Fruit fly (Drosophila melanogaster) whole organism, embryonic: ENCODE data around the gene CG3337.

ENCODE experiments used
- Asciz ChIP-seq: fragments of 200-800 bp; sonication (Bioruptor generic); optimal IDR thresholded peaks from 2 replicates; lab custom pipeline; 2017; ENCODE audit warnings: missing biosample characterization, mild to moderate bottlenecking, missing genetic modification characterization, missing genetic modification reagents
- B-H2 ChIP-seq: fragments of 200-800 bp; sonication (Bioruptor generic); optimal IDR thresholded peaks from 2 replicates; lab custom pipeline; 2018; ENCODE audit warnings: missing biosample characterization, mild to moderate bottlenecking, missing genetic modification characterization
- CG10565 ChIP-seq: fragments of 200-800 bp; sonication (Bioruptor generic); optimal IDR thresholded peaks from 3 replicates; lab custom pipeline; 2016; ENCODE audit warnings: missing biosample characterization, mild to moderate bottlenecking, missing genetic modification characterization
- CG10654 ChIP-seq: fragments of 200-800 bp; sonication (Bioruptor generic); optimal IDR thresholded peaks from 2 replicates; lab custom pipeline; 2016; ENCODE audit warnings: missing biosample characterization, missing genetic modification characterization
- CG11696 ChIP-seq: fragments of 200-800 bp; sonication (Bioruptor generic); IDR thresholded peaks from 2 replicates; pipeline ENCODE4 v1.3.6; 2022; ENCODE audit warnings: missing biosample characterization, missing genetic modification characterization
- CG11723 ChIP-seq: fragments of 200-800 bp; sonication (Bioruptor generic); optimal IDR thresholded peaks from 2 replicates; lab custom pipeline; 2017; ENCODE audit warnings: missing biosample characterization, mild to moderate bottlenecking, missing genetic modification characterization
- CG12391 ChIP-seq: fragments of 200-800 bp; sonication (Bioruptor generic); optimal IDR thresholded peaks from 3 replicates; lab custom pipeline; 2018; ENCODE audit warnings: missing biosample characterization, mild to moderate bottlenecking, missing genetic modification characterization, moderate library complexity
- CG14667 ChIP-seq: fragments of 200-800 bp; sonication (Bioruptor generic); IDR thresholded peaks from 2 replicates; pipeline ENCODE4 v1.3.6; 2022; ENCODE audit warnings: missing biosample characterization, missing genetic modification characterization
- CG15269 ChIP-seq: fragments of 200-800 bp; sonication (Bioruptor generic); optimal IDR thresholded peaks from 2 replicates; lab custom pipeline; 2018; ENCODE audit warnings: missing biosample characterization, mild to moderate bottlenecking, missing genetic modification characterization, moderate library complexity
- CG1832 ChIP-seq: fragments of 200-800 bp; sonication (Bioruptor generic); optimal IDR thresholded peaks from 2 replicates; lab custom pipeline; 2017; ENCODE audit warnings: missing biosample characterization, mild to moderate bottlenecking, missing genetic modification characterization, inconsistent platforms
- CG2120 ChIP-seq: fragments of 200-800 bp; sonication (Bioruptor generic); optimal IDR thresholded peaks from 3 replicates; lab custom pipeline; 2016; ENCODE audit warnings: missing biosample characterization, missing genetic modification characterization
- CG3995 ChIP-seq: fragments of 200-800 bp; sonication (Bioruptor generic); optimal IDR thresholded peaks from 3 replicates; lab custom pipeline; 2016; ENCODE audit warnings: missing biosample characterization, missing genetic modification characterization
- CG43689 ChIP-seq: fragments of 200-800 bp; sonication (Bioruptor generic); IDR thresholded peaks from 2 replicates; pipeline ENCODE4 v1.3.6; 2022; ENCODE audit warnings: missing biosample characterization, missing genetic modification characterization
- CG4820 ChIP-seq: fragments of 200-800 bp; sonication (Bioruptor generic); optimal IDR thresholded peaks from 3 replicates; lab custom pipeline; 2016; ENCODE audit warnings: missing biosample characterization, missing genetic modification characterization
- CG6272 ChIP-seq: fragments of 200-800 bp; sonication (Bioruptor generic); IDR thresholded peaks from 2 replicates; pipeline ENCODE4 v1.3.6; 2022; ENCODE audit warnings: missing biosample characterization, missing genetic modification characterization
- CG6765 ChIP-seq: fragments of 200-800 bp; sonication (Bioruptor generic); optimal IDR thresholded peaks from 3 replicates; lab custom pipeline; 2017; ENCODE audit warnings: missing biosample characterization, mild to moderate bottlenecking, missing genetic modification characterization
- CG7839 ChIP-seq: fragments of 200-800 bp; sonication (Bioruptor generic); optimal IDR thresholded peaks from 3 replicates; lab custom pipeline; 2018; ENCODE audit warnings: missing biosample characterization, mild to moderate bottlenecking, missing genetic modification characterization, moderate library complexity
- CG9797 ChIP-seq: fragments of 200-800 bp; sonication (Bioruptor generic); optimal IDR thresholded peaks from 3 replicates; lab custom pipeline; 2018; ENCODE audit warnings: missing biosample characterization, mild to moderate bottlenecking, missing genetic modification characterization
- CG9876 ChIP-seq: fragments of 200-800 bp; sonication (Bioruptor generic); optimal IDR thresholded peaks from 2 replicates; lab custom pipeline; 2016; ENCODE audit warnings: missing biosample characterization, missing genetic modification characterization
- ERR ChIP-seq: fragments of 200-800 bp; sonication (Bioruptor generic); optimal IDR thresholded peaks from 2 replicates; lab custom pipeline; 2016; ENCODE audit warnings: missing biosample characterization, missing genetic modification characterization
- Hr3 ChIP-seq: fragments of 200-800 bp; sonication (Bioruptor generic); optimal IDR thresholded peaks from 3 replicates; lab custom pipeline; 2016; ENCODE audit warnings: missing biosample characterization, missing genetic modification characterization
- Neu2 ChIP-seq: fragments of 200-800 bp; sonication (Bioruptor generic); optimal IDR thresholded peaks from 3 replicates; lab custom pipeline; 2016; ENCODE audit warnings: missing biosample characterization, missing genetic modification characterization, borderline replicate concordance
- NfI ChIP-seq: fragments of 200-800 bp; sonication (Bioruptor generic); optimal IDR thresholded peaks from 3 replicates; lab custom pipeline; 2018; ENCODE audit warnings: missing biosample characterization, mild to moderate bottlenecking, missing genetic modification characterization, moderate library complexity
- Oaz ChIP-seq: fragments of 200-800 bp; sonication (Bioruptor generic); IDR thresholded peaks from 2 replicates; pipeline ENCODE4 v1.3.6; 2022; ENCODE audit warnings: missing biosample characterization, missing genetic modification characterization
- Optix ChIP-seq: fragments of 200-800 bp; sonication (Bioruptor generic); IDR thresholded peaks from 3 replicates; pipeline ENCODE4 v1.3.6; 2022; ENCODE audit warnings: missing biosample characterization, missing genetic modification characterization
- Poxn ChIP-seq: fragments of 200-800 bp; sonication (Bioruptor generic); IDR thresholded peaks from 2 replicates; pipeline ENCODE4 v1.3.6; 2022; ENCODE audit warnings: missing biosample characterization, missing genetic modification characterization
- Six4 ChIP-seq: fragments of 200-800 bp; sonication (Bioruptor generic); optimal IDR thresholded peaks from 2 replicates; lab custom pipeline; 2016; ENCODE audit warnings: missing biosample characterization, missing genetic modification characterization
- Trl ChIP-seq, 3 experiments: fragments of >200 bp in 2 of 3; fragments of 200-800 bp in 1 of 3; sonication (Bioruptor generic) in 1 of 3; optimal IDR thresholded peaks; 2 replicates in 1 of 3; 3 replicates in 2 of 3; lab custom pipeline; 2016 to 2017; ENCODE audit warnings: missing biosample characterization in 1 of 3, missing genetic modification characterization in 1 of 3
- Xbp1 ChIP-seq: fragments of 200-800 bp; sonication (Bioruptor generic); optimal IDR thresholded peaks from 3 replicates; lab custom pipeline; 2016; ENCODE audit warnings: missing biosample characterization, mild to moderate bottlenecking, missing genetic modification characterization
- abd-A ChIP-seq: fragments of 200-800 bp; sonication (Bioruptor generic); optimal IDR thresholded peaks from 3 replicates; lab custom pipeline; 2019; ENCODE audit warnings: missing biosample characterization, mild to moderate bottlenecking, missing genetic modification characterization, moderate library complexity
- amos ChIP-seq: fragments of 200-800 bp; sonication (Bioruptor generic); IDR thresholded peaks from 2 replicates; pipeline ENCODE4 v1.3.6; 2022; ENCODE audit warnings: missing biosample characterization, missing genetic modification characterization; ENCODE audit not compliant: partially characterized antibody
- cwo ChIP-seq: fragments of 200-800 bp; sonication (Bioruptor generic); optimal IDR thresholded peaks from 3 replicates; lab custom pipeline; 2017; ENCODE audit warnings: missing biosample characterization, missing genetic modification characterization, mild to moderate bottlenecking, moderate library complexity, missing genetic modification reagents
- dpn ChIP-seq, 2 experiments: fragments of 200-800 bp; sonication (Bioruptor generic); optimal IDR thresholded peaks; 3 replicates each; lab custom pipeline; 2016; ENCODE audit warnings: missing biosample characterization in 2 of 2, missing genetic modification characterization in 2 of 2
- esg ChIP-seq: fragments of 200-800 bp; sonication (Bioruptor generic); conservative IDR thresholded peaks from 2 replicates; pipeline ENCODE4 v1.3.6; 2022; ENCODE audit warnings: missing biosample characterization, missing genetic modification characterization
- eyg ChIP-seq: fragments of 200-800 bp; sonication (Bioruptor generic); optimal IDR thresholded peaks from 3 replicates; lab custom pipeline; 2016; ENCODE audit warnings: missing biosample characterization, missing genetic modification characterization
- fd96Cb ChIP-seq: fragments of 200-800 bp; sonication (Bioruptor generic); optimal IDR thresholded peaks from 2 replicates; lab custom pipeline; 2018; ENCODE audit warnings: missing biosample characterization, mild to moderate bottlenecking, missing genetic modification characterization, moderate library complexity
- gcm ChIP-seq: fragments of 200-800 bp; sonication (Bioruptor generic); optimal IDR thresholded peaks from 2 replicates; lab custom pipeline; 2019; ENCODE audit warnings: missing biosample characterization, mild to moderate bottlenecking, missing genetic modification characterization, moderate library complexity
- gt ChIP-seq: fragments of 200-800 bp; sonication (Bioruptor generic); IDR thresholded peaks from 2 replicates; pipeline ENCODE4 v1.3.6; 2022; ENCODE audit warnings: missing biosample characterization, missing genetic modification characterization
- ham ChIP-seq: fragments of 200-800 bp; sonication (Bioruptor generic); IDR thresholded peaks from 2 replicates; pipeline ENCODE4 v1.3.6; 2022; ENCODE audit warnings: missing biosample characterization, missing genetic modification characterization
- ind ChIP-seq: fragments of 200-800 bp; sonication (Bioruptor generic); optimal IDR thresholded peaks from 3 replicates; lab custom pipeline; 2016; ENCODE audit warnings: missing biosample characterization, missing genetic modification characterization
- insv ChIP-seq, 2 experiments: fragments of 200-800 bp; sonication (Bioruptor generic); optimal IDR thresholded peaks; 3 replicates each; lab custom pipeline; 2016 to 2018; ENCODE audit warnings: missing biosample characterization in 2 of 2, missing genetic modification characterization in 2 of 2
- kah ChIP-seq: fragments of 200-800 bp; sonication (Bioruptor generic); optimal IDR thresholded peaks from 2 replicates; lab custom pipeline; 2018; ENCODE audit warnings: missing biosample characterization, mild to moderate bottlenecking, missing genetic modification characterization
- oc ChIP-seq: fragments of 200-800 bp; sonication (Bioruptor generic); optimal IDR thresholded peaks from 2 replicates; lab custom pipeline; 2018; ENCODE audit warnings: missing biosample characterization, mild to moderate bottlenecking, missing genetic modification characterization, moderate library complexity
- org-1 ChIP-seq: fragments of 200-800 bp; sonication (Bioruptor generic); optimal IDR thresholded peaks from 2 replicates; lab custom pipeline; 2017; ENCODE audit warnings: missing biosample characterization, missing genetic modification characterization
- pfk ChIP-seq: fragments of 200-800 bp; sonication (Bioruptor generic); optimal IDR thresholded peaks from 2 replicates; lab custom pipeline; 2018; ENCODE audit warnings: missing biosample characterization, mild to moderate bottlenecking, missing genetic modification characterization, moderate library complexity
- row ChIP-seq: fragments of 200-800 bp; sonication (Bioruptor generic); IDR thresholded peaks from 3 replicates; pipeline ENCODE4 v1.3.6; 2022; ENCODE audit warnings: missing biosample characterization, missing genetic modification characterization
- sens ChIP-seq: fragments of 200-800 bp; sonication (Bioruptor generic); peaks from one replicate; lab custom pipeline; 2016; ENCODE audit warnings: missing biosample characterization, missing genetic modification characterization
- tin ChIP-seq: fragments of 200-800 bp; sonication (Bioruptor generic); optimal IDR thresholded peaks from 3 replicates; lab custom pipeline; 2016; ENCODE audit warnings: missing biosample characterization, missing genetic modification characterization
- zen ChIP-seq: fragments of 200-800 bp; sonication (Bioruptor generic); optimal IDR thresholded peaks from 3 replicates; lab custom pipeline; 2018; ENCODE audit warnings: missing biosample characterization, mild to moderate bottlenecking, missing genetic modification characterization, moderate library complexity
- zfh1 ChIP-seq: fragments of 200-800 bp; sonication (Bioruptor generic); IDR thresholded peaks from 3 replicates; pipeline ENCODE4 v1.3.6; 2022; ENCODE audit warnings: missing biosample characterization, missing genetic modification characterization

The CG3337 gene

dm6 chr3R:21195210-21195967 lies 28.0 kb downstream of the CG3337 start (continued):
- TF ChIP-seq CG11723 (GFP tag; lab: Kevin White, UChicago) (no peak), CG14667 (GFP tag; lab: Robert Waterston, UW) (no peak), NfI (no peak), Six4 (GFP tag; lab: Kevin White, UChicago) (no peak), kah (no peak), gt (GFP tag; lab: Robert Waterston, UW) (no peak), esg (peak; percentile 7; the same call in 1 of the 2 replicates), org-1 (no peak), Poxn (no peak), CG3995 (GFP tag; lab: Kevin White, UChicago) (no peak), Trl (optimal IDR thresholded peaks at IDR 0.05; lab: Kevin White, UChicago) (no peak), Trl (GFP tag; optimal IDR thresholded peaks at IDR 0.05; lab: Kevin White, UChicago) (no peak), dpn (GFP tag; optimal IDR thresholded peaks at IDR 0.05; lab: Kevin White, UChicago) (no peak), sens (GFP tag; lab: Kevin White, UChicago) (peak; percentile 78), insv (GFP tag; optimal IDR thresholded peaks at IDR 0.05; lab: Kevin White, UChicago) (no peak), pfk (GFP tag; lab: Kevin White, UChicago) (no peak), row (GFP tag; lab: Robert Waterston, UW) (peak; percentile 38), CG12391 (no peak), ham (GFP tag; lab: Robert Waterston, UW) (no peak), CG11696 (GFP tag; lab: Robert Waterston, UW) (no peak), CG43689 (GFP tag; lab: Robert Waterston, UW) (no peak), CG9876 (no peak), CG7839 (tag; lab: Kevin White, UChicago) (peak; percentile 2), ind (GFP tag; lab: Kevin White, UChicago) (no peak), CG4820 (no peak), B-H2 (no peak), Optix (GFP tag; lab: Robert Waterston, UW) (no peak), gcm (GFP tag; lab: Kevin White, UChicago) (no peak), CG6272 (GFP tag; lab: Robert Waterston, UW) (no peak), CG10654 (no peak), tin (GFP tag; lab: Kevin White, UChicago) (no peak), eyg (GFP tag; lab: Kevin White, UChicago) (no peak), CG15269 (tag; lab: Kevin White, UChicago) (no peak), abd-A (tag; lab: Kevin White, UChicago) (no peak), CG10565 (no peak), Hr3 (GFP tag; lab: Kevin White, UChicago) (no peak), CG6765 (GFP tag; lab: Kevin White, UChicago) (no peak), Oaz (GFP tag; lab: Robert Waterston, UW) (no peak), CG2120 (GFP tag; lab: Kevin White, UChicago) (peak; percentile 15), fd96Cb (no peak), zfh1 (GFP tag; lab: Robert Waterston, UW) (peak; percentile 56; the same call in 2 of the 3 replicates), CG1832 (GFP tag; lab: Kevin White, UChicago) (no peak), ERR (GFP tag; lab: Kevin White, UChicago) (no peak), Asciz (no peak), zen (tag; lab: Kevin White, UChicago) (peak; percentile 13), Neu2 (GFP tag; lab: Kevin White, UChicago) (no peak), cwo (GFP tag; lab: Kevin White, UChicago) (no peak), CG9797 (GFP tag; lab: Kevin White, UChicago) (no peak), amos (GFP tag; lab: Robert Waterston, UW) (no peak), oc (tag; lab: Kevin White, UChicago) (no peak), Xbp1 (GFP tag; lab: Kevin White, UChicago) (peak; percentile 14)
